Worm (Caenorhabditis elegans): ENCODE data around the gene Y47D3A.20.

Gene Y47D3A.20

ce11 chrIII:11237741-11238140 lies 37.1 kb upstream of the Y47D3A.20 start:
- TF ChIP-seq egl-27 (tag; optimal IDR thresholded peaks at IDR 0.05) (no peak), unc-62 (GFP tag; optimal IDR thresholded peaks at IDR 0.05) (no peak), pha-4 (tag; optimal IDR thresholded peaks at IDR 0.05) (no peak), unc-39 (tag; optimal IDR thresholded peaks at IDR 0.05) (no peak), pqm-1 (tag; optimal IDR thresholded peaks at IDR 0.05) (no peak), snpc-4 (tag; optimal IDR thresholded peaks at IDR 0.05) (no peak), zag-1 (tag; optimal IDR thresholded peaks at IDR 0.05) (no peak), elt-1 (tag; optimal IDR thresholded peaks at IDR 0.05) (no peak), daf-12 (tag; optimal IDR thresholded peaks at IDR 0.05) (no peak), nhr-77 (tag; optimal IDR thresholded peaks at IDR 0.05) (no peak), nhr-11 (tag; optimal IDR thresholded peaks at IDR 0.05) (no peak), elt-2 (tag; optimal IDR thresholded peaks at IDR 0.05) (no peak), nhr-67 (tag; optimal IDR thresholded peaks at IDR 0.05) (no peak)

ce11 chrIII:11238309-11238708 lies 36.6 kb upstream of the Y47D3A.20 start:
- TF ChIP-seq nfya-1 (tag; optimal IDR thresholded peaks at IDR 0.05; ENCODE audit: insufficient read depth) (peak; percentile 87), jun-1 (tag; optimal IDR thresholded peaks at IDR 0.05) (no peak)

- no peak for TF ChIP-seq fos-1 (tag; optimal IDR thresholded peaks at IDR 0.05)
- no peak for TF ChIP-seq snpc-4 (tag; optimal IDR thresholded peaks at IDR 0.05)
Measured at ce11 chrIII:11238790-11239189, 36.1 kb upstream of the Y47D3A.20 start.

ce11 chrIII:11240776-11241175 lies 34.1 kb upstream of the Y47D3A.20 start:
- TF ChIP-seq elt-2 (tag; optimal IDR thresholded peaks at IDR 0.05) = peak; percentile 48
- TF ChIP-seq nhr-25 (tag; optimal IDR thresholded peaks at IDR 0.05) = peak; percentile 62
- TF ChIP-seq hmg-11 (tag; optimal IDR thresholded peaks at IDR 0.05) = peak; percentile 3
- peak; percentile 35 for TF ChIP-seq nfya-1 (tag; optimal IDR thresholded peaks at IDR 0.05; ENCODE audit: insufficient read depth)
- TF ChIP-seq eor-1 (tag; optimal IDR thresholded peaks at IDR 0.05) = no peak
- TF ChIP-seq lin-39 (tag; optimal IDR thresholded peaks at IDR 0.05) = no peak
- TF ChIP-seq pqm-1 (tag; optimal IDR thresholded peaks at IDR 0.05) = peak; percentile 17
- peak; percentile 72 for TF ChIP-seq ceh-28 (tag; optimal IDR thresholded peaks at IDR 0.05)
- TF ChIP-seq elt-3 (tag; optimal IDR thresholded peaks at IDR 0.05) = peak in 2 of 3 experiments; percentile 72 to 75
- TF ChIP-seq tbx-2 (tag; optimal IDR thresholded peaks at IDR 0.05) = no peak

ce11 chrIII:11241583-11242187 lies 33.2 kb upstream of the Y47D3A.20 start:
- TF ChIP-seq elt-2 (tag; optimal IDR thresholded peaks at IDR 0.05) (peak; percentile 68), hmg-11 (tag; optimal IDR thresholded peaks at IDR 0.05) (no peak), pqm-1 (tag; optimal IDR thresholded peaks at IDR 0.05) (peak; percentile 67)

- TF ChIP-seq nfya-1 (tag; optimal IDR thresholded peaks at IDR 0.05; ENCODE audit: insufficient read depth) (peak; percentile 88), elt-2 (tag; optimal IDR thresholded peaks at IDR 0.05) (peak; percentile 72), hmg-11 (tag; optimal IDR thresholded peaks at IDR 0.05) (peak; percentile 90), pha-4 (tag; optimal IDR thresholded peaks at IDR 0.05) (peak; percentile 81), elt-3 (tag; optimal IDR thresholded peaks at IDR 0.05) (no peak), nhr-12 (tag; optimal IDR thresholded peaks at IDR 0.05) (no peak), ceh-82 (tag; optimal IDR thresholded peaks at IDR 0.05) (no peak), unc-62 (GFP tag; optimal IDR thresholded peaks at IDR 0.05) (peak; percentile 24), nhr-23 (tag; optimal IDR thresholded peaks at IDR 0.05) (peak; percentile 64), ceh-16 (tag; optimal IDR thresholded peaks at IDR 0.05) (no peak), egl-5 (tag; optimal IDR thresholded peaks at IDR 0.05) (peak; percentile 23), nhr-11 (tag; optimal IDR thresholded peaks at IDR 0.05) (peak; percentile 62), mml-1 (tag; optimal IDR thresholded peaks at IDR 0.05) (no peak), lsy-12 (tag; optimal IDR thresholded peaks at IDR 0.05) (no peak), tbx-2 (tag; optimal IDR thresholded peaks at IDR 0.05) (no peak), snpc-4 (tag; optimal IDR thresholded peaks at IDR 0.05) (peak; percentile 72), lin-15B (tag; optimal IDR thresholded peaks at IDR 0.05) (peak; percentile 37), fkh-2 (tag; optimal IDR thresholded peaks at IDR 0.05) (no peak), ceh-28 (tag; optimal IDR thresholded peaks at IDR 0.05) (peak; percentile 85), egl-27 (tag; optimal IDR thresholded peaks at IDR 0.05) (peak; percentile 37), ZK546.5 (tag; optimal IDR thresholded peaks at IDR 0.05) (no peak), fos-1 (tag; optimal IDR thresholded peaks at IDR 0.05) (peak; percentile 21), nhr-25 (tag; optimal IDR thresholded peaks at IDR 0.05) (peak; percentile 84), pqm-1 (tag; optimal IDR thresholded peaks at IDR 0.05) (peak; percentile 77), R02D3.7 (tag; optimal IDR thresholded peaks at IDR 0.05) (peak; percentile 9), skn-1 (tag; optimal IDR thresholded peaks at IDR 0.05) (peak; percentile 4), jun-1 (tag; optimal IDR thresholded peaks at IDR 0.05) (peak; percentile 87), lin-39 (tag; optimal IDR thresholded peaks at IDR 0.05) (peak; percentile 14), nhr-43 (tag; optimal IDR thresholded peaks at IDR 0.05; ENCODE audit: poor library complexity, severe bottlenecking) (peak; percentile 39), unc-39 (tag; optimal IDR thresholded peaks at IDR 0.05) (no peak), ztf-4 (tag; optimal IDR thresholded peaks at IDR 0.05) (peak; percentile 44), ama-1 (optimal IDR thresholded peaks at IDR 0.05) (no peak)
Measured at ce11 chrIII:11243421-11243820, 31.4 kb upstream of the Y47D3A.20 start.

Data from whole organism, L3 larva.